Fruit fly (Drosophila melanogaster) whole organism, embryonic: Measurements from ENCODE around the gene spn-E.

Source experiments
- CG10462 ChIP-seq: fragments of 200-800 bp; sonication (Bioruptor generic); optimal IDR thresholded peaks from 2 replicates; lab custom pipeline; 2016; ENCODE audit warnings: missing biosample characterization, missing genetic modification characterization
- CG10543 ChIP-seq: fragments of 200-800 bp; sonication (Bioruptor generic); optimal IDR thresholded peaks from 3 replicates; lab custom pipeline; 2017; ENCODE audit warnings: missing biosample characterization, mild to moderate bottlenecking, missing genetic modification characterization, moderate library complexity
- CG15601 ChIP-seq: fragments of 200-800 bp; sonication (Bioruptor generic); optimal IDR thresholded peaks from 3 replicates; lab custom pipeline; 2019; ENCODE audit warnings: missing biosample characterization, mild to moderate bottlenecking, missing genetic modification characterization, moderate library complexity
- CG1602 ChIP-seq: fragments of 200-800 bp; sonication (Bioruptor generic); optimal IDR thresholded peaks from 3 replicates; lab custom pipeline; 2016; ENCODE audit warnings: missing biosample characterization, missing genetic modification characterization
- CG16815 ChIP-seq: fragments of 200-800 bp; sonication (Bioruptor generic); optimal IDR thresholded peaks from 3 replicates; lab custom pipeline; 2017; ENCODE audit warnings: missing biosample characterization, mild to moderate bottlenecking, missing genetic modification characterization
- CG18262 ChIP-seq: fragments of 200-800 bp; optimal IDR thresholded peaks from 3 replicates; lab custom pipeline; 2019; ENCODE audit warnings: missing biosample characterization, mild to moderate bottlenecking, missing genetic modification characterization, moderate library complexity
- CG18619 ChIP-seq: fragments of 200-800 bp; sonication (Bioruptor generic); optimal IDR thresholded peaks from 3 replicates; lab custom pipeline; 2017; ENCODE audit warnings: missing biosample characterization, mild to moderate bottlenecking, missing genetic modification characterization
- CG18764 ChIP-seq: fragments of 200-800 bp; sonication (Bioruptor generic); optimal IDR thresholded peaks from 3 replicates; lab custom pipeline; 2016; ENCODE audit warnings: missing biosample characterization, missing genetic modification characterization
- CG2120 ChIP-seq: fragments of 200-800 bp; sonication (Bioruptor generic); optimal IDR thresholded peaks from 3 replicates; lab custom pipeline; 2016; ENCODE audit warnings: missing biosample characterization, missing genetic modification characterization
- CG31365 ChIP-seq: fragments of 200-800 bp; sonication (Bioruptor generic); optimal IDR thresholded peaks from 2 replicates; lab custom pipeline; 2018; ENCODE audit warnings: missing biosample characterization, mild to moderate bottlenecking, missing genetic modification characterization
- CG4730 ChIP-seq: fragments of 200-800 bp; sonication (Bioruptor generic); IDR thresholded peaks from 2 replicates; pipeline ENCODE4 v1.3.6; 2022; ENCODE audit warnings: missing biosample characterization, missing genetic modification characterization
- CG8924 ChIP-seq: fragments of 200-800 bp; optimal IDR thresholded peaks from 3 replicates; lab custom pipeline; 2019; ENCODE audit warnings: missing biosample characterization, mild to moderate bottlenecking, missing genetic modification characterization, moderate library complexity
- Doc3 ChIP-seq: fragments of 200-800 bp; sonication (Bioruptor generic); IDR thresholded peaks from 3 replicates; pipeline ENCODE4 v1.3.6; 2022; ENCODE audit warnings: missing biosample characterization, missing genetic modification characterization; ENCODE audit not compliant: partially characterized antibody
- Dp ChIP-seq: fragments of 200-800 bp; sonication (Bioruptor generic); optimal IDR thresholded peaks from 2 replicates; lab custom pipeline; 2018; ENCODE audit warnings: missing biosample characterization, mild to moderate bottlenecking, missing genetic modification characterization, moderate library complexity
- Drgx ChIP-seq: fragments of 200-800 bp; sonication (Bioruptor generic); IDR thresholded peaks from 2 replicates; pipeline ENCODE4 v1.3.6; 2022; ENCODE audit warnings: missing biosample characterization, missing genetic modification characterization
- H2.0 ChIP-seq: fragments of 200-800 bp; sonication (Bioruptor generic); IDR thresholded peaks from 2 replicates; pipeline ENCODE4 v1.3.6; 2022; ENCODE audit warnings: missing biosample characterization, missing genetic modification characterization
- HLH54F ChIP-seq: fragments of 200-800 bp; sonication (Bioruptor generic); optimal IDR thresholded peaks from 3 replicates; lab custom pipeline; 2016; ENCODE audit warnings: missing biosample characterization, missing genetic modification characterization
- Hr39 ChIP-seq: fragments of >200 bp; optimal IDR thresholded peaks from 2 replicates; lab custom pipeline; 2017
- Lpt ChIP-seq: fragments of >200 bp; optimal IDR thresholded peaks from 2 replicates; lab custom pipeline; 2018; ENCODE audit warnings: missing biosample characterization, missing genetic modification characterization
- Med ChIP-seq: fragments of 200-800 bp; sonication (Bioruptor generic); peaks from one replicate; lab custom pipeline; 2016; ENCODE audit warnings: missing biosample characterization, missing genetic modification characterization, mild to moderate bottlenecking, inconsistent platforms, moderate library complexity
- Mes4 ChIP-seq: fragments of 200-800 bp; sonication (Bioruptor generic); optimal IDR thresholded peaks from 2 replicates; lab custom pipeline; 2016; ENCODE audit warnings: missing biosample characterization, missing genetic modification characterization
- NC2α ChIP-seq: fragments of 200-800 bp; sonication (Bioruptor generic); optimal IDR thresholded peaks from 2 replicates; lab custom pipeline; 2016; ENCODE audit warnings: missing biosample characterization, missing genetic modification characterization
- NFAT ChIP-seq: fragments of 200-800 bp; sonication (Bioruptor generic); IDR thresholded peaks from 2 replicates; pipeline ENCODE4 v1.3.6; 2022; ENCODE audit warnings: missing biosample characterization, missing genetic modification characterization
- Trl ChIP-seq, 3 experiments: fragments of >200 bp in 2 of 3; fragments of 200-800 bp in 1 of 3; sonication (Bioruptor generic) in 1 of 3; optimal IDR thresholded peaks; 2 replicates in 1 of 3; 3 replicates in 2 of 3; lab custom pipeline; 2016 to 2017; ENCODE audit warnings: missing biosample characterization in 1 of 3, missing genetic modification characterization in 1 of 3
- Vsx1 ChIP-seq: fragments of 200-800 bp; sonication (Bioruptor generic); optimal IDR thresholded peaks from 2 replicates; lab custom pipeline; 2017; ENCODE audit warnings: missing biosample characterization, mild to moderate bottlenecking, missing genetic modification characterization, missing genetic modification reagents
- YL-1 ChIP-seq: fragments of 200-800 bp; sonication (Bioruptor generic); optimal IDR thresholded peaks from 3 replicates; lab custom pipeline; 2017; ENCODE audit warnings: missing biosample characterization, mild to moderate bottlenecking, missing genetic modification characterization
- bcd ChIP-seq: fragments of 200-800 bp; sonication (Bioruptor generic); optimal IDR thresholded peaks from 2 replicates; lab custom pipeline; 2017; ENCODE audit warnings: missing biosample characterization, mild to moderate bottlenecking, missing genetic modification characterization
- bsh ChIP-seq, 2 experiments: fragments of 200-800 bp; sonication (Bioruptor generic); optimal IDR thresholded peaks; 2 replicates each; lab custom pipeline; 2017 to 2018; ENCODE audit warnings: mild to moderate bottlenecking in 2 of 2, missing biosample characterization in 2 of 2, missing genetic modification characterization in 2 of 2, moderate library complexity in 1 of 2
- caup ChIP-seq: fragments of 200-800 bp; sonication (Bioruptor generic); optimal IDR thresholded peaks from 3 replicates; lab custom pipeline; 2017; ENCODE audit warnings: missing biosample characterization, mild to moderate bottlenecking, missing genetic modification characterization, moderate library complexity; ENCODE audit not compliant: severe bottlenecking
- chif ChIP-seq, 2 experiments: fragments of 200-800 bp; sonication (Bioruptor generic); optimal IDR thresholded peaks; 3 replicates each; lab custom pipeline; 2016; ENCODE audit warnings: missing biosample characterization in 2 of 2, missing genetic modification characterization in 2 of 2
- chn ChIP-seq: fragments of 200-800 bp; sonication (Bioruptor generic); optimal IDR thresholded peaks from 2 replicates; lab custom pipeline; 2016; ENCODE audit warnings: missing biosample characterization, missing genetic modification characterization
- da ChIP-seq: fragments of 200-800 bp; sonication (Bioruptor generic); optimal IDR thresholded peaks from 2 replicates; lab custom pipeline; 2016; ENCODE audit warnings: missing biosample characterization, missing genetic modification characterization
- danr ChIP-seq: fragments of 200-800 bp; sonication (Bioruptor generic); IDR thresholded peaks from 2 replicates; pipeline ENCODE4 v1.3.6; 2022; ENCODE audit warnings: missing biosample characterization, missing genetic modification characterization
- dati ChIP-seq: fragments of 200-800 bp; sonication (Bioruptor generic); IDR thresholded peaks from 2 replicates; pipeline ENCODE4 v1.3.6; 2022; ENCODE audit warnings: missing biosample characterization, missing genetic modification characterization
- dmrt11E ChIP-seq: fragments of 200-800 bp; sonication (Bioruptor generic); optimal IDR thresholded peaks from 3 replicates; lab custom pipeline; 2018; ENCODE audit warnings: missing biosample characterization, mild to moderate bottlenecking, missing genetic modification characterization, moderate library complexity
- dmrt99B ChIP-seq: fragments of 200-800 bp; sonication (Bioruptor generic); optimal IDR thresholded peaks from 2 replicates; lab custom pipeline; 2018; ENCODE audit warnings: missing biosample characterization, mild to moderate bottlenecking, missing genetic modification characterization, moderate library complexity
- dysf ChIP-seq: fragments of 200-800 bp; sonication (Bioruptor generic); IDR thresholded peaks from 3 replicates; pipeline ENCODE4 v1.3.6; 2022; ENCODE audit warnings: missing biosample characterization, missing genetic modification characterization
- ewg ChIP-seq: fragments of 200-800 bp; sonication (Bioruptor generic); optimal IDR thresholded peaks from 3 replicates; lab custom pipeline; 2017; ENCODE audit warnings: mild to moderate bottlenecking, missing biosample characterization, missing genetic modification reagents, missing genetic modification characterization
- mirr ChIP-seq: fragments of 200-800 bp; sonication (Bioruptor generic); optimal IDR thresholded peaks from 3 replicates; lab custom pipeline; 2018; ENCODE audit warnings: missing biosample characterization, mild to moderate bottlenecking, missing genetic modification characterization
- phol ChIP-seq: fragments of 200-800 bp; sonication (Bioruptor generic); optimal IDR thresholded peaks from 3 replicates; lab custom pipeline; 2018; ENCODE audit warnings: missing biosample characterization, mild to moderate bottlenecking, missing genetic modification characterization, moderate library complexity
- prd ChIP-seq, 3 experiments: fragments of >200 bp in 2 of 3; fragments of 200-800 bp in 1 of 3; sonication (Bioruptor generic) in 1 of 3; optimal IDR thresholded peaks in 2 of 3; IDR thresholded peaks in 1 of 3; 2 replicates in 2 of 3; 3 replicates in 1 of 3; pipeline versions ENCODE4 v1.3.6 to Lab custom; 2017 to 2022; ENCODE audit warnings: missing biosample characterization in 1 of 3, missing genetic modification characterization in 1 of 3
- shn ChIP-seq: fragments of 200-800 bp; sonication (Bioruptor generic); optimal IDR thresholded peaks from 3 replicates; lab custom pipeline; 2016; ENCODE audit warnings: missing biosample characterization, missing genetic modification characterization
- sisA ChIP-seq: fragments of 200-800 bp; sonication (Bioruptor generic); IDR thresholded peaks from 2 replicates; pipeline ENCODE4 v1.3.6; 2022; ENCODE audit warnings: missing biosample characterization, missing genetic modification characterization
- stc ChIP-seq: fragments of 200-800 bp; sonication (Bioruptor generic); IDR thresholded peaks from 2 replicates; pipeline ENCODE4 v1.3.6; 2022; ENCODE audit warnings: missing biosample characterization, missing genetic modification characterization
- tio ChIP-seq: fragments of 200-800 bp; sonication (Bioruptor generic); optimal IDR thresholded peaks from 2 replicates; lab custom pipeline; 2017; ENCODE audit warnings: missing biosample characterization, missing genetic modification characterization, inconsistent platforms
- trem ChIP-seq: fragments of 200-800 bp; optimal IDR thresholded peaks from 3 replicates; lab custom pipeline; 2019; ENCODE audit warnings: missing biosample characterization, mild to moderate bottlenecking, missing genetic modification characterization, moderate library complexity
- twi ChIP-seq: fragments of 200-800 bp; optimal IDR thresholded peaks from 2 replicates; lab custom pipeline; 2019; ENCODE audit warnings: missing biosample characterization, mild to moderate bottlenecking, missing genetic modification characterization, moderate library complexity
- tx ChIP-seq: fragments of 200-800 bp; sonication (Bioruptor generic); optimal IDR thresholded peaks from 2 replicates; lab custom pipeline; 2016; ENCODE audit warnings: missing biosample characterization, missing genetic modification characterization
- unpg ChIP-seq: fragments of 200-800 bp; sonication (Bioruptor generic); optimal IDR thresholded peaks from 3 replicates; lab custom pipeline; 2018; ENCODE audit warnings: missing biosample characterization, mild to moderate bottlenecking, missing genetic modification characterization, moderate library complexity
- zfh2 ChIP-seq: fragments of 200-800 bp; sonication (Bioruptor generic); optimal IDR thresholded peaks from 2 replicates; lab custom pipeline; 2016; ENCODE audit warnings: missing biosample characterization, missing genetic modification characterization

spn-E gene

dm6 chr3R:15794258-15794727 is 42.9 kb upstream of the spn-E start (continued):
- peak; percentile 11 for TF ChIP-seq zfh2
- TF ChIP-seq Vsx1, result peak; percentile 61
- TF ChIP-seq NFAT (GFP tag; lab: Robert Waterston, UW), result peak; percentile 40; the same call in 1 of the 2 replicates
- TF ChIP-seq mirr, result peak; percentile 65
- no peak for TF ChIP-seq CG10462 (GFP tag; lab: Kevin White, UChicago)
- TF ChIP-seq CG18262 (tag; lab: Kevin White, UChicago), result peak; percentile 14
- TF ChIP-seq stc (GFP tag; lab: Robert Waterston, UW), result peak; percentile 19; the same call in 1 of the 2 replicates
- TF ChIP-seq dysf (GFP tag; lab: Robert Waterston, UW), result peak; percentile 28; the same call in 1 of the 3 replicates
- TF ChIP-seq shn, result no peak
- TF ChIP-seq Med, result peak; percentile 86
- TF ChIP-seq CG8924 (tag; lab: Kevin White, UChicago), result peak; percentile 45
- peak; percentile 4 for TF ChIP-seq unpg (GFP tag; lab: Kevin White, UChicago)
- TF ChIP-seq Drgx (GFP tag; lab: Robert Waterston, UW), result no peak
- TF ChIP-seq CG18619 (GFP tag; lab: Kevin White, UChicago), result peak; percentile 33
- no peak for TF ChIP-seq CG31365 (tag; lab: Kevin White, UChicago)
- peak; percentile 5 for TF ChIP-seq trem (tag; lab: Kevin White, UChicago)
- peak; percentile 6 for TF ChIP-seq chn (GFP tag; lab: Kevin White, UChicago)
- TF ChIP-seq Hr39 (lab: Kevin White, UChicago), result no peak
- TF ChIP-seq sisA (GFP tag; lab: Robert Waterston, UW), result no peak
- TF ChIP-seq tx (GFP tag; lab: Kevin White, UChicago), result no peak
- no peak for TF ChIP-seq tio (GFP tag; lab: Kevin White, UChicago)
- TF ChIP-seq YL-1 (GFP tag; lab: Kevin White, UChicago), result peak; percentile 60
- TF ChIP-seq CG2120, result peak; percentile 58
- peak; percentile 21 for TF ChIP-seq phol (tag; lab: Kevin White, UChicago)
- TF ChIP-seq twi, result peak; percentile 77
- peak; percentile 22 for TF ChIP-seq da
- TF ChIP-seq chif (GFP tag; optimal IDR thresholded peaks at IDR 0.05; lab: Kevin White, UChicago), result peak; percentile 12 to 21
- no peak for TF ChIP-seq Lpt (GFP tag; lab: Kevin White, UChicago)
- peak; percentile 30 for TF ChIP-seq CG18764
- TF ChIP-seq CG10543 (GFP tag; lab: Kevin White, UChicago), result peak; percentile 70
- peak; percentile 53 for TF ChIP-seq ewg (GFP tag; lab: Kevin White, UChicago)
- TF ChIP-seq CG16815 (GFP tag; lab: Kevin White, UChicago), result no peak
- peak in 1 of 2 experiments; percentile 31 for TF ChIP-seq Trl (optimal IDR thresholded peaks at IDR 0.05; lab: Kevin White, UChicago)
- peak; percentile 57 for TF ChIP-seq Trl (GFP tag; optimal IDR thresholded peaks at IDR 0.05; lab: Kevin White, UChicago)
- no peak for TF ChIP-seq dati (GFP tag; lab: Robert Waterston, UW)
- no peak for TF ChIP-seq danr
- TF ChIP-seq CG1602, result peak; percentile 5
- no peak for TF ChIP-seq dmrt99B (tag; lab: Kevin White, UChicago)
- no peak for TF ChIP-seq dmrt11E (tag; lab: Kevin White, UChicago)
- TF ChIP-seq Mes4 (GFP tag; lab: Kevin White, UChicago), result peak; percentile 47
- TF ChIP-seq CG4730 (GFP tag; lab: Robert Waterston, UW), result no peak
- no peak for TF ChIP-seq prd (optimal IDR thresholded peaks at IDR 0.05; lab: Kevin White, UChicago)
- TF ChIP-seq prd (GFP tag; IDR thresholded peaks at IDR 0.05; lab: Robert Waterston, UW), result 0 out of 3 replicates have a peak, but pooled peaks have one; percentile 14
- peak in 1 of 2 experiments; percentile 25 for TF ChIP-seq bsh (GFP tag; optimal IDR thresholded peaks at IDR 0.05; lab: Kevin White, UChicago)
- TF ChIP-seq Doc3 (GFP tag; lab: Robert Waterston, UW), result no peak
- TF ChIP-seq NC2α (GFP tag; lab: Kevin White, UChicago), result peak; percentile 61
- TF ChIP-seq H2.0 (GFP tag; lab: Robert Waterston, UW), result 0 out of 2 replicates have a peak, but pooled peaks have one; percentile 15
- TF ChIP-seq Dp (GFP tag; lab: Kevin White, UChicago), result peak; percentile 29
- TF ChIP-seq CG15601, result peak; percentile 47
- peak; percentile 14 for TF ChIP-seq bcd (GFP tag; lab: Kevin White, UChicago)
- TF ChIP-seq HLH54F (GFP tag; lab: Kevin White, UChicago), result peak; percentile 37
- peak; percentile 45 for TF ChIP-seq caup (GFP tag; lab: Kevin White, UChicago)
